Worm (Caenorhabditis elegans): Measurements from ENCODE around the gene srr-9.

ce11 chrV:7781511-7781910 lies 43.7 kb downstream of the srr-9 start, which contains the start of gene cyp-32A1:
- TF ChIP-seq W03F9.2 (tag; optimal IDR thresholded peaks at IDR 0.05) = no peak
- TF ChIP-seq dao-5 (tag; optimal IDR thresholded peaks at IDR 0.05) = no peak

Data from whole organism, L4/young adult.